Fruit fly (Drosophila melanogaster) whole organism, adult: Measurements from ENCODE around the gene Ugt36A1.

ENCODE experiments used
- CG11617 ChIP-seq: fragments of 200-800 bp; sonication (Bioruptor generic); optimal IDR thresholded peaks from 2 replicates; lab custom pipeline; 2017; ENCODE audit warnings: mild to moderate bottlenecking, missing biosample characterization, missing genetic modification reagents, missing genetic modification characterization
- CG12768 ChIP-seq: fragments of 200-800 bp; sonication (Bioruptor generic); optimal IDR thresholded peaks from 2 replicates; lab custom pipeline; 2017; ENCODE audit warnings: missing biosample characterization, missing genetic modification characterization, mild to moderate bottlenecking, moderate library complexity, missing genetic modification reagents
- CG14711 ChIP-seq: fragments of 200-800 bp; sonication (Bioruptor generic); optimal IDR thresholded peaks from 2 replicates; lab custom pipeline; 2018; ENCODE audit warnings: missing biosample characterization, mild to moderate bottlenecking, missing genetic modification characterization, moderate library complexity
- CG1620 ChIP-seq: fragments of 200-800 bp; sonication (Bioruptor generic); optimal IDR thresholded peaks from 2 replicates; lab custom pipeline; 2016; ENCODE audit warnings: missing biosample characterization, missing genetic modification characterization
- CG33017 ChIP-seq: fragments of 200-800 bp; sonication (Bioruptor generic); optimal IDR thresholded peaks from 2 replicates; lab custom pipeline; 2018; ENCODE audit warnings: missing biosample characterization, mild to moderate bottlenecking, missing genetic modification characterization, moderate library complexity
- CG5204 ChIP-seq: fragments of 200-800 bp; sonication (Bioruptor generic); optimal IDR thresholded peaks from 2 replicates; lab custom pipeline; 2016; ENCODE audit warnings: missing biosample characterization, missing genetic modification characterization
- CG7045 ChIP-seq: fragments of 200-800 bp; sonication (Bioruptor generic); optimal IDR thresholded peaks from 2 replicates; lab custom pipeline; 2017; ENCODE audit warnings: missing biosample characterization, mild to moderate bottlenecking, missing genetic modification characterization
- CG7101 ChIP-seq: fragments of 200-800 bp; sonication (Bioruptor generic); optimal IDR thresholded peaks from 2 replicates; lab custom pipeline; 2018; ENCODE audit warnings: missing biosample characterization, mild to moderate bottlenecking, missing genetic modification characterization, moderate library complexity
- Clk ChIP-seq: fragments of 200-800 bp; sonication (Bioruptor generic); optimal IDR thresholded peaks from 2 replicates; lab custom pipeline; 2017; ENCODE audit warnings: missing biosample characterization, missing genetic modification characterization
- Crg-1 ChIP-seq: fragments of 200-800 bp; sonication (Bioruptor generic); optimal IDR thresholded peaks from 2 replicates; lab custom pipeline; 2016; ENCODE audit warnings: missing biosample characterization, missing genetic modification characterization
- Hr96 ChIP-seq: fragments of 200-800 bp; sonication (Bioruptor generic); optimal IDR thresholded peaks from 2 replicates; lab custom pipeline; 2016; ENCODE audit warnings: missing biosample characterization, missing genetic modification characterization
- Mnt ChIP-seq: fragments of 200-800 bp; sonication (Bioruptor generic); optimal IDR thresholded peaks from 2 replicates; lab custom pipeline; 2016; ENCODE audit warnings: missing biosample characterization, mild to moderate bottlenecking, missing genetic modification characterization
- bab1 ChIP-seq: fragments of 200-800 bp; sonication (Bioruptor generic); optimal IDR thresholded peaks from 3 replicates; lab custom pipeline; 2019; ENCODE audit warnings: missing biosample characterization, mild to moderate bottlenecking, missing genetic modification characterization, moderate library complexity
- cic ChIP-seq: fragments of 200-800 bp; sonication (Bioruptor generic); optimal IDR thresholded peaks from 2 replicates; lab custom pipeline; 2017; ENCODE audit warnings: missing biosample characterization, mild to moderate bottlenecking, missing genetic modification characterization, moderate library complexity
- cnc ChIP-seq, 2 experiments: fragments of >200 bp; optimal IDR thresholded peaks; 2 replicates each; lab custom pipeline; 2017
- kay ChIP-seq: fragments of 200-800 bp; sonication (Bioruptor generic); peaks from one replicate; lab custom pipeline; 2016; ENCODE audit warnings: missing biosample characterization, missing genetic modification characterization, borderline replicate concordance
- ovo ChIP-seq: fragments of 200-800 bp; sonication (Bioruptor generic); optimal IDR thresholded peaks from 2 replicates; lab custom pipeline; 2016; ENCODE audit warnings: missing biosample characterization, missing genetic modification characterization
- pad ChIP-seq: fragments of 200-800 bp; sonication (Bioruptor generic); optimal IDR thresholded peaks from 3 replicates; lab custom pipeline; 2017; ENCODE audit warnings: missing biosample characterization, missing genetic modification characterization, mild to moderate bottlenecking, moderate library complexity, missing genetic modification reagents
- tj ChIP-seq: fragments of 200-800 bp; sonication (Bioruptor generic); optimal IDR thresholded peaks from 3 replicates; lab custom pipeline; 2017; ENCODE audit warnings: missing biosample characterization, mild to moderate bottlenecking, missing genetic modification characterization, moderate library complexity
- toe ChIP-seq: fragments of 200-800 bp; sonication (Bioruptor generic); optimal IDR thresholded peaks from 2 replicates; lab custom pipeline; 2016; ENCODE audit warnings: missing biosample characterization, missing genetic modification characterization

The Ugt36A1 gene

dm6 chr2L:3642148-3642920 is 23.4 kb downstream of the Ugt36A1 start:
- TF ChIP-seq cnc (optimal IDR thresholded peaks at IDR 0.05; lab: Kevin White, UChicago) (no peak), kay (peak; percentile 5)

dm6 chr2L:3645339-3645738 is 26.4 kb downstream of the Ugt36A1 start:
- TF ChIP-seq pad: no peak
- no peak for TF ChIP-seq cnc (optimal IDR thresholded peaks at IDR 0.05; lab: Kevin White, UChicago)
- no peak for TF ChIP-seq Mnt
- no peak for TF ChIP-seq CG1620
- TF ChIP-seq CG5204 (GFP tag; lab: Kevin White, UChicago): no peak
- TF ChIP-seq bab1 (GFP tag; lab: Kevin White, UChicago): no peak
- TF ChIP-seq CG33017 (tag; lab: Kevin White, UChicago): no peak
- no peak for TF ChIP-seq kay
- no peak for TF ChIP-seq CG7101 (tag; lab: Kevin White, UChicago)
- TF ChIP-seq tj (GFP tag; lab: Kevin White, UChicago): no peak

- TF ChIP-seq cic (peak; percentile 7), CG5204 (GFP tag; lab: Kevin White, UChicago) (peak; percentile 9), Crg-1 (GFP tag; lab: Kevin White, UChicago) (no peak), cnc (optimal IDR thresholded peaks at IDR 0.05; lab: Kevin White, UChicago) (no peak)
Measured at dm6 chr2L:3646041-3646440, 27.1 kb downstream of the Ugt36A1 start.

dm6 chr2L:3647521-3648172 is 28.8 kb downstream of the Ugt36A1 start:
- peak; percentile 96 for TF ChIP-seq CG7101 (tag; lab: Kevin White, UChicago)
- peak; percentile 59 for TF ChIP-seq CG1620
- peak; percentile 2 for TF ChIP-seq ovo (GFP tag; lab: Kevin White, UChicago)
- TF ChIP-seq kay: peak; percentile 84
- no peak for TF ChIP-seq cnc (optimal IDR thresholded peaks at IDR 0.05; lab: Kevin White, UChicago)
- TF ChIP-seq cic: peak; percentile 89
- peak; percentile 94 for TF ChIP-seq CG33017 (tag; lab: Kevin White, UChicago)
- no peak for TF ChIP-seq Hr96 (GFP tag; lab: Kevin White, UChicago)
- TF ChIP-seq tj (GFP tag; lab: Kevin White, UChicago): peak; percentile 69
- peak; percentile 81 for TF ChIP-seq pad
- TF ChIP-seq Mnt: peak; percentile 80
- TF ChIP-seq CG12768: peak; percentile 92
- TF ChIP-seq CG5204 (GFP tag; lab: Kevin White, UChicago): peak; percentile 89
- TF ChIP-seq toe (GFP tag; lab: Kevin White, UChicago): peak; percentile 21
- TF ChIP-seq CG14711 (tag; lab: Kevin White, UChicago): peak; percentile 87
- TF ChIP-seq CG7045 (GFP tag; lab: Kevin White, UChicago): peak; percentile 85
- peak; percentile 39 for TF ChIP-seq bab1 (GFP tag; lab: Kevin White, UChicago)
- TF ChIP-seq CG11617: peak; percentile 87
- TF ChIP-seq Clk (GFP tag; lab: Kevin White, UChicago): peak; percentile 76
- peak; percentile 85 for TF ChIP-seq Crg-1 (GFP tag; lab: Kevin White, UChicago)

dm6 chr2L:3648173-3648972 is 29.5 kb downstream of the Ugt36A1 start:
- TF ChIP-seq tj (GFP tag; lab: Kevin White, UChicago) (peak; percentile 92), CG7101 (tag; lab: Kevin White, UChicago) (peak; percentile 38), CG1620 (no peak), kay (peak; percentile 93), bab1 (GFP tag; lab: Kevin White, UChicago) (no peak), ovo (GFP tag; lab: Kevin White, UChicago) (no peak), CG7045 (GFP tag; lab: Kevin White, UChicago) (no peak), Crg-1 (GFP tag; lab: Kevin White, UChicago) (no peak), pad (no peak)

- no peak for TF ChIP-seq kay
- TF ChIP-seq Crg-1 (GFP tag; lab: Kevin White, UChicago): no peak
- no peak for TF ChIP-seq CG5204 (GFP tag; lab: Kevin White, UChicago)
- TF ChIP-seq tj (GFP tag; lab: Kevin White, UChicago): no peak
- no peak for TF ChIP-seq CG7101 (tag; lab: Kevin White, UChicago)
- no peak for TF ChIP-seq pad
- TF ChIP-seq cic: no peak
- TF ChIP-seq ovo (GFP tag; lab: Kevin White, UChicago): no peak
- TF ChIP-seq CG11617: no peak
- TF ChIP-seq Hr96 (GFP tag; lab: Kevin White, UChicago): no peak
- no peak for TF ChIP-seq CG1620
Measured at dm6 chr2L:3654956-3655618, 36.2 kb downstream of the Ugt36A1 start.
